Worm (Caenorhabditis elegans) whole organism, mixed stage, embryonic: ENCODE measurements around the gene F20A1.6.
"Not testable (repeated sequence)": the region's sequence is repeated elsewhere in the genome, so short reads cannot be mapped to it uniquely, and the experiment has no call there.

ENCODE experiments used
- M03D4.4 ChIP-seq: sonication (generic microtip); optimal IDR thresholded peaks from 2 replicates; lab custom pipeline; 2017; ENCODE audit warnings: mild to moderate bottlenecking, missing genetic modification characterization, missing compliant biosample characterization
- bed-3 ChIP-seq: fragments of 200-800 bp; sonication (Bioruptor generic); optimal IDR thresholded peaks from 3 replicates; lab custom pipeline; 2018; ENCODE audit warnings: mild to moderate bottlenecking, missing genetic modification characterization, moderate library complexity, missing compliant biosample characterization
- blmp-1 ChIP-seq: fragments of 150-350 bp; optimal IDR thresholded peaks from 2 replicates; lab custom pipeline; 2014; ENCODE audit warnings: missing biosample characterization, missing genetic modification characterization
- ceh-39 ChIP-seq: fragments of 150-350 bp; optimal IDR thresholded peaks from 2 replicates; lab custom pipeline; 2014; ENCODE audit warnings: missing biosample characterization, missing genetic modification characterization
- ceh-43 ChIP-seq: fragments of 200-800 bp; sonication (Bioruptor generic); optimal IDR thresholded peaks from 2 replicates; lab custom pipeline; 2018; ENCODE audit warnings: mild to moderate bottlenecking, missing genetic modification characterization, moderate library complexity, missing compliant biosample characterization
- ceh-83 ChIP-seq: fragments of 200-800 bp; sonication (Bioruptor generic); optimal IDR thresholded peaks from 2 replicates; lab custom pipeline; 2018; ENCODE audit warnings: mild to moderate bottlenecking, missing genetic modification characterization, missing compliant biosample characterization
- ces-1 ChIP-seq: fragments of 150-350 bp; optimal IDR thresholded peaks from 2 replicates; lab custom pipeline; 2014; ENCODE audit warnings: missing biosample characterization, missing genetic modification reagents, missing genetic modification characterization
- cnd-1 ChIP-seq: fragments of 200-800 bp; sonication (Bioruptor generic); optimal IDR thresholded peaks from 2 replicates; lab custom pipeline; 2018; ENCODE audit warnings: mild to moderate bottlenecking, missing genetic modification characterization, missing compliant biosample characterization
- drap-1 ChIP-seq: fragments of 200-800 bp; sonication (Bioruptor generic); optimal IDR thresholded peaks from 3 replicates; lab custom pipeline; 2018; ENCODE audit warnings: mild to moderate bottlenecking, missing genetic modification characterization, missing compliant biosample characterization
- elt-1 ChIP-seq: sonication (generic microtip); optimal IDR thresholded peaks from 2 replicates; lab custom pipeline; 2017; ENCODE audit warnings: missing genetic modification characterization, mild to moderate bottlenecking, missing compliant biosample characterization, antibody characterized with exemption, moderate library complexity, borderline replicate concordance; ENCODE audit not compliant: insufficient read depth
- elt-3 ChIP-seq: fragments of 150-350 bp; optimal IDR thresholded peaks from 2 replicates; lab custom pipeline; 2014; ENCODE audit warnings: missing biosample characterization, missing genetic modification characterization
- flh-1 ChIP-seq: fragments of 200-800 bp; sonication (Bioruptor generic); optimal IDR thresholded peaks from 2 replicates; lab custom pipeline; 2018; ENCODE audit warnings: mild to moderate bottlenecking, missing genetic modification characterization, moderate library complexity, missing compliant biosample characterization
- ham-2 ChIP-seq: fragments of 200-800 bp; sonication (Bioruptor generic); optimal IDR thresholded peaks from 2 replicates; lab custom pipeline; 2018; ENCODE audit warnings: mild to moderate bottlenecking, missing genetic modification characterization, missing compliant biosample characterization
- hlh-1 ChIP-seq: fragments of 150-350 bp; optimal IDR thresholded peaks from 2 replicates; lab custom pipeline; 2014; ENCODE audit warnings: missing biosample characterization, missing genetic modification reagents, missing genetic modification characterization
- lin-13 ChIP-seq: fragments of 150-350 bp; optimal IDR thresholded peaks from 2 replicates; lab custom pipeline; 2014; ENCODE audit warnings: missing biosample characterization, missing genetic modification characterization
- lin-32 ChIP-seq: fragments of 200-800 bp; sonication (Bioruptor generic); optimal IDR thresholded peaks from 2 replicates; lab custom pipeline; 2018; ENCODE audit warnings: mild to moderate bottlenecking, missing genetic modification characterization, missing compliant biosample characterization
- lsy-2 ChIP-seq: fragments of 150-350 bp; optimal IDR thresholded peaks from 2 replicates; lab custom pipeline; 2014; ENCODE audit warnings: missing biosample characterization, missing genetic modification characterization
- mab-5 ChIP-seq: fragments of 150-350 bp; optimal IDR thresholded peaks from 2 replicates; lab custom pipeline; 2014; ENCODE audit warnings: missing biosample characterization, missing genetic modification characterization
- mep-1 ChIP-seq: fragments of 150-350 bp; optimal IDR thresholded peaks from 2 replicates; lab custom pipeline; 2017; ENCODE audit warnings: missing biosample characterization, missing genetic modification reagents, missing genetic modification characterization, inconsistent platforms
- mls-2 ChIP-seq: sonication (generic microtip); optimal IDR thresholded peaks from 2 replicates; lab custom pipeline; 2016; ENCODE audit warnings: mild to moderate bottlenecking, missing genetic modification characterization, moderate library complexity, missing compliant biosample characterization
- nhr-12 ChIP-seq: fragments of 150-350 bp; optimal IDR thresholded peaks from 2 replicates; lab custom pipeline; 2014; ENCODE audit warnings: missing biosample characterization, missing genetic modification characterization
- nhr-2 ChIP-seq: fragments of 150-350 bp; optimal IDR thresholded peaks from 2 replicates; lab custom pipeline; 2014; ENCODE audit warnings: missing biosample characterization, missing genetic modification characterization
- nhr-237 ChIP-seq: fragments of 150-350 bp; optimal IDR thresholded peaks from 2 replicates; lab custom pipeline; 2014; ENCODE audit warnings: missing biosample characterization, missing genetic modification characterization
- nhr-28 ChIP-seq: fragments of 150-350 bp; optimal IDR thresholded peaks from 2 replicates; lab custom pipeline; 2014; ENCODE audit warnings: missing biosample characterization, missing genetic modification characterization
- nhr-76 ChIP-seq: sonication (generic microtip); optimal IDR thresholded peaks from 2 replicates; lab custom pipeline; 2017; ENCODE audit warnings: missing biosample characterization, missing genetic modification characterization
- pha-4 ChIP-seq: fragments of 150-350 bp; optimal IDR thresholded peaks from 2 replicates; lab custom pipeline; 2018; ENCODE audit warnings: missing biosample characterization, missing genetic modification reagents, missing genetic modification characterization
- sem-2 ChIP-seq: fragments of 200-800 bp; sonication (Bioruptor generic); optimal IDR thresholded peaks from 2 replicates; lab custom pipeline; 2018; ENCODE audit warnings: mild to moderate bottlenecking, missing genetic modification characterization, missing compliant biosample characterization
- snpc-4 ChIP-seq: fragments of 150-350 bp; optimal IDR thresholded peaks from 2 replicates; lab custom pipeline; 2014; ENCODE audit warnings: missing biosample characterization, missing genetic modification characterization
- sptf-1 ChIP-seq: sonication (generic microtip); optimal IDR thresholded peaks from 2 replicates; lab custom pipeline; 2017; ENCODE audit warnings: mild to moderate bottlenecking, missing genetic modification characterization, moderate library complexity, missing compliant biosample characterization
- tbx-8 ChIP-seq: fragments of 200-800 bp; sonication (Bioruptor generic); optimal IDR thresholded peaks from 2 replicates; lab custom pipeline; 2018; ENCODE audit warnings: mild to moderate bottlenecking, missing genetic modification characterization, moderate library complexity, missing compliant biosample characterization
- unc-120 ChIP-seq: sonication (generic microtip); optimal IDR thresholded peaks from 2 replicates; lab custom pipeline; 2017; ENCODE audit warnings: missing genetic modification characterization, missing compliant biosample characterization; ENCODE audit not compliant: poor library complexity, severe bottlenecking
- unc-39 ChIP-seq: fragments of 150-350 bp; optimal IDR thresholded peaks from 2 replicates; lab custom pipeline; 2014; ENCODE audit warnings: missing biosample characterization, missing genetic modification characterization
- unc-62 ChIP-seq: fragments of 150-350 bp; optimal IDR thresholded peaks from 2 replicates; lab custom pipeline; 2014; ENCODE audit warnings: missing biosample characterization, missing genetic modification reagents, missing genetic modification characterization
- zip-8 ChIP-seq: fragments of 150-350 bp; optimal IDR thresholded peaks from 2 replicates; lab custom pipeline; 2014; ENCODE audit warnings: missing biosample characterization, missing genetic modification characterization
- ztf-11 ChIP-seq: fragments of 150-350 bp; optimal IDR thresholded peaks from 2 replicates; lab custom pipeline; 2014; ENCODE audit warnings: missing biosample characterization, missing genetic modification characterization

Gene F20A1.6

DNA sequence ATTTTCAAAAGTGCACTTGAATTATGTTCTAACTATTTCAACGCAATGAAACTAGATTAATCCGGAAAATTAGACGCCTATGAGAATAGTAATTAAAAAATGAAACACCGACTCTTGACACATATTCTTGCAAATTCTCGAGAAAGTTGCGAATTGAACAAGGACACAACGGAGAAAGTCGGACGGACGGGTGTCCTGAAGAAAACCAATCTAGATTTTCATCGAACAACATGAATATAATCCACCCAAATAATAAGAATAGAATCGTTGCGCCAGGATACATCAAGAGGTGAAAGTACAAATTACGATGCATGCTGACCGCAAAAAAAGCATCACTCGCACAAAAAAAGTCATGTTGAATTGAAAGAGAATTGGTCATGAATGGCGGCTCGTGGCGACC lies 41.9 kb upstream of the F20A1.6 start:
- no peak for TF ChIP-seq snpc-4 (tag; lab: Kevin White, UChicago)
- no peak for TF ChIP-seq M03D4.4 (tag; lab: Kevin White, UChicago)
- TF ChIP-seq ceh-83 (GFP tag; lab: Kevin White, UChicago), result no peak
- no peak for TF ChIP-seq nhr-237 (tag; lab: Kevin White, UChicago)
- TF ChIP-seq unc-39 (tag; lab: Kevin White, UChicago), result no peak
- no peak for TF ChIP-seq flh-1 (GFP tag; lab: Kevin White, UChicago)
- TF ChIP-seq drap-1 (GFP tag; lab: Kevin White, UChicago), result no peak
- TF ChIP-seq mab-5 (tag; lab: Kevin White, UChicago), result no peak
- no peak for TF ChIP-seq nhr-28 (tag; lab: Kevin White, UChicago)
- no peak for TF ChIP-seq ztf-11 (tag; lab: Kevin White, UChicago)
- TF ChIP-seq bed-3 (GFP tag; lab: Kevin White, UChicago), result no peak
- no peak for TF ChIP-seq ces-1 (GFP tag; lab: Kevin White, UChicago)
- TF ChIP-seq lin-13 (tag; lab: Kevin White, UChicago), result no peak
- TF ChIP-seq unc-120, result no peak
- TF ChIP-seq, all 35 proteins: peak for 0

DNA sequence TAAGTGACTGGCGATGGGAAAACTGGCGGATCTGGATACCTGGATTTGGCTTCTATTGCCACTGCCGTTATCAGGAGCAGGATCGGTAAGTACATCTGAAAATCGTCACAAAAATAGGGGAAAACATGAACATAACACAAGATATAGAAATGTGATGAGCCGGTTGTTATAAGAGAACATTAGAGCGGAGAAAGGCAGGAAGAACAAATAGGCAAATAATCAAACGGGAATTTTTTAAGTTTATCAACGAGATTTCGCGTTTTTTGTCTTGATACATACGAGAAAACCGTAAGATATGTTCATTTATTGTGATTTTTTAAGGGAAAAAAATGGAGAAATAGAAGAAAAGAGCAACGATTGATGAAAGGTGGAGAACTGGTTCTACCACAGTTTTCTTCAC lies 38.3 kb upstream of the F20A1.6 start, which contains the start of gene Y57E12AR.1:
Y57E12AR.1 (minus strand) TSS at position 101 of the 400 bp plus-strand sequence.
- TF ChIP-seq snpc-4 (tag; lab: Kevin White, UChicago), result no peak
- TF ChIP-seq sptf-1, result no peak
- TF ChIP-seq elt-3 (tag; lab: Kevin White, UChicago), result no peak
- no peak for TF ChIP-seq nhr-28 (tag; lab: Kevin White, UChicago)
- no peak for TF ChIP-seq mls-2 (tag; lab: Kevin White, UChicago)
- no peak for TF ChIP-seq elt-1
- TF ChIP-seq ces-1 (GFP tag; lab: Kevin White, UChicago), result no peak

- TF ChIP-seq hlh-1 (tag; lab: Kevin White, UChicago); M03D4.4 (tag; lab: Kevin White, UChicago); elt-1: not testable (repeated sequence)
Measured at ce11 chrV:7062790-7063189, 35.8 kb upstream of the F20A1.6 start, which contains the start of gene tmem-258. TSS of gene tmem-258 (plus strand) at chrV:7063174.

- TF ChIP-seq bed-3 (GFP tag; lab: Kevin White, UChicago) (peak; percentile 39), ham-2 (GFP tag; lab: Kevin White, UChicago) (peak; percentile 14), elt-3 (tag; lab: Kevin White, UChicago) (no peak), flh-1 (GFP tag; lab: Kevin White, UChicago) (no peak), drap-1 (GFP tag; lab: Kevin White, UChicago) (peak; percentile 1), lsy-2 (tag; lab: Kevin White, UChicago) (peak; percentile 73), mep-1 (tag; lab: Kevin White, UChicago) (peak; percentile 71), lin-13 (tag; lab: Kevin White, UChicago) (peak; percentile 80), cnd-1 (tag; lab: Kevin White, UChicago) (peak; percentile 53), nhr-76 (tag; lab: Kevin White, UChicago) (no peak), mab-5 (tag; lab: Kevin White, UChicago) (no peak), nhr-12 (tag; lab: Kevin White, UChicago) (no peak), ces-1 (GFP tag; lab: Kevin White, UChicago) (peak; percentile 37), ceh-83 (GFP tag; lab: Kevin White, UChicago) (no peak), lin-32 (GFP tag; lab: Kevin White, UChicago) (peak; percentile 12), nhr-237 (tag; lab: Kevin White, UChicago) (peak; percentile 67), hlh-1 (tag; lab: Kevin White, UChicago) (peak; percentile 35), mls-2 (tag; lab: Kevin White, UChicago) (peak; percentile 72), unc-62 (peak; percentile 10), ztf-11 (tag; lab: Kevin White, UChicago) (no peak), blmp-1 (tag; lab: Kevin White, UChicago) (no peak), unc-120 (peak; percentile 55), pha-4 (tag; lab: Kevin White, UChicago) (peak; percentile 23), tbx-8 (GFP tag; lab: Kevin White, UChicago) (no peak), ceh-39 (tag; lab: Kevin White, UChicago) (peak; percentile 56), sptf-1 (peak; percentile 89), sem-2 (GFP tag; lab: Kevin White, UChicago) (peak; percentile 11), zip-8 (tag; lab: Kevin White, UChicago) (peak; percentile 71), ceh-43 (GFP tag; lab: Kevin White, UChicago) (peak; percentile 68), M03D4.4 (tag; lab: Kevin White, UChicago) (peak; percentile 78), elt-1 (no peak), nhr-28 (tag; lab: Kevin White, UChicago) (no peak), unc-39 (tag; lab: Kevin White, UChicago) (no peak), snpc-4 (tag; lab: Kevin White, UChicago) (no peak), nhr-2 (tag; lab: Kevin White, UChicago) (no peak)
Measured at ce11 chrV:7060396-7060795, 33.4 kb upstream of the F20A1.6 start, which contains the start of the genes Y57E12AL.6 and Y57E12AL.1. TSS of gene Y57E12AL.6 (minus strand) at chrV:7060470. TSS of gene Y57E12AL.1 (plus strand) at chrV:7060530.
